Fruit fly (Drosophila melanogaster) whole organism, adult: ENCODE results near the gene CG31111.
A peak's percentile ranks its signal among the peaks of the same experiment; 100 is the strongest.

Experiments used
- CG11617 ChIP-seq: fragments of 200-800 bp; sonication (Bioruptor generic); optimal IDR thresholded peaks from 2 replicates; lab custom pipeline; 2017; ENCODE audit warnings: mild to moderate bottlenecking, missing biosample characterization, missing genetic modification reagents, missing genetic modification characterization
- CG12768 ChIP-seq: fragments of 200-800 bp; sonication (Bioruptor generic); optimal IDR thresholded peaks from 2 replicates; lab custom pipeline; 2017; ENCODE audit warnings: missing biosample characterization, missing genetic modification characterization, mild to moderate bottlenecking, moderate library complexity, missing genetic modification reagents
- CG14711 ChIP-seq: fragments of 200-800 bp; sonication (Bioruptor generic); optimal IDR thresholded peaks from 2 replicates; lab custom pipeline; 2018; ENCODE audit warnings: missing biosample characterization, mild to moderate bottlenecking, missing genetic modification characterization, moderate library complexity
- CG1620 ChIP-seq: fragments of 200-800 bp; sonication (Bioruptor generic); optimal IDR thresholded peaks from 2 replicates; lab custom pipeline; 2016; ENCODE audit warnings: missing biosample characterization, missing genetic modification characterization
- CG33017 ChIP-seq: fragments of 200-800 bp; sonication (Bioruptor generic); optimal IDR thresholded peaks from 2 replicates; lab custom pipeline; 2018; ENCODE audit warnings: missing biosample characterization, mild to moderate bottlenecking, missing genetic modification characterization, moderate library complexity
- CG5204 ChIP-seq: fragments of 200-800 bp; sonication (Bioruptor generic); optimal IDR thresholded peaks from 2 replicates; lab custom pipeline; 2016; ENCODE audit warnings: missing biosample characterization, missing genetic modification characterization
- CG7045 ChIP-seq: fragments of 200-800 bp; sonication (Bioruptor generic); optimal IDR thresholded peaks from 2 replicates; lab custom pipeline; 2017; ENCODE audit warnings: missing biosample characterization, mild to moderate bottlenecking, missing genetic modification characterization
- CG7101 ChIP-seq: fragments of 200-800 bp; sonication (Bioruptor generic); optimal IDR thresholded peaks from 2 replicates; lab custom pipeline; 2018; ENCODE audit warnings: missing biosample characterization, mild to moderate bottlenecking, missing genetic modification characterization, moderate library complexity
- Clk ChIP-seq: fragments of 200-800 bp; sonication (Bioruptor generic); optimal IDR thresholded peaks from 2 replicates; lab custom pipeline; 2017; ENCODE audit warnings: missing biosample characterization, missing genetic modification characterization
- Crg-1 ChIP-seq: fragments of 200-800 bp; sonication (Bioruptor generic); optimal IDR thresholded peaks from 2 replicates; lab custom pipeline; 2016; ENCODE audit warnings: missing biosample characterization, missing genetic modification characterization
- Hr96 ChIP-seq: fragments of 200-800 bp; sonication (Bioruptor generic); optimal IDR thresholded peaks from 2 replicates; lab custom pipeline; 2016; ENCODE audit warnings: missing biosample characterization, missing genetic modification characterization
- Mnt ChIP-seq: fragments of 200-800 bp; sonication (Bioruptor generic); optimal IDR thresholded peaks from 2 replicates; lab custom pipeline; 2016; ENCODE audit warnings: missing biosample characterization, mild to moderate bottlenecking, missing genetic modification characterization
- bab1 ChIP-seq: fragments of 200-800 bp; sonication (Bioruptor generic); optimal IDR thresholded peaks from 3 replicates; lab custom pipeline; 2019; ENCODE audit warnings: missing biosample characterization, mild to moderate bottlenecking, missing genetic modification characterization, moderate library complexity
- cic ChIP-seq: fragments of 200-800 bp; sonication (Bioruptor generic); optimal IDR thresholded peaks from 2 replicates; lab custom pipeline; 2017; ENCODE audit warnings: missing biosample characterization, mild to moderate bottlenecking, missing genetic modification characterization, moderate library complexity
- cnc ChIP-seq, 2 experiments: fragments of >200 bp; optimal IDR thresholded peaks; 2 replicates each; lab custom pipeline; 2017
- kay ChIP-seq: fragments of 200-800 bp; sonication (Bioruptor generic); peaks from one replicate; lab custom pipeline; 2016; ENCODE audit warnings: missing biosample characterization, missing genetic modification characterization, borderline replicate concordance
- ovo ChIP-seq: fragments of 200-800 bp; sonication (Bioruptor generic); optimal IDR thresholded peaks from 2 replicates; lab custom pipeline; 2016; ENCODE audit warnings: missing biosample characterization, missing genetic modification characterization
- pad ChIP-seq: fragments of 200-800 bp; sonication (Bioruptor generic); optimal IDR thresholded peaks from 3 replicates; lab custom pipeline; 2017; ENCODE audit warnings: missing biosample characterization, missing genetic modification characterization, mild to moderate bottlenecking, moderate library complexity, missing genetic modification reagents
- tj ChIP-seq: fragments of 200-800 bp; sonication (Bioruptor generic); optimal IDR thresholded peaks from 3 replicates; lab custom pipeline; 2017; ENCODE audit warnings: missing biosample characterization, mild to moderate bottlenecking, missing genetic modification characterization, moderate library complexity
- toe ChIP-seq: fragments of 200-800 bp; sonication (Bioruptor generic); optimal IDR thresholded peaks from 2 replicates; lab custom pipeline; 2016; ENCODE audit warnings: missing biosample characterization, missing genetic modification characterization

Gene CG31111

DNA sequence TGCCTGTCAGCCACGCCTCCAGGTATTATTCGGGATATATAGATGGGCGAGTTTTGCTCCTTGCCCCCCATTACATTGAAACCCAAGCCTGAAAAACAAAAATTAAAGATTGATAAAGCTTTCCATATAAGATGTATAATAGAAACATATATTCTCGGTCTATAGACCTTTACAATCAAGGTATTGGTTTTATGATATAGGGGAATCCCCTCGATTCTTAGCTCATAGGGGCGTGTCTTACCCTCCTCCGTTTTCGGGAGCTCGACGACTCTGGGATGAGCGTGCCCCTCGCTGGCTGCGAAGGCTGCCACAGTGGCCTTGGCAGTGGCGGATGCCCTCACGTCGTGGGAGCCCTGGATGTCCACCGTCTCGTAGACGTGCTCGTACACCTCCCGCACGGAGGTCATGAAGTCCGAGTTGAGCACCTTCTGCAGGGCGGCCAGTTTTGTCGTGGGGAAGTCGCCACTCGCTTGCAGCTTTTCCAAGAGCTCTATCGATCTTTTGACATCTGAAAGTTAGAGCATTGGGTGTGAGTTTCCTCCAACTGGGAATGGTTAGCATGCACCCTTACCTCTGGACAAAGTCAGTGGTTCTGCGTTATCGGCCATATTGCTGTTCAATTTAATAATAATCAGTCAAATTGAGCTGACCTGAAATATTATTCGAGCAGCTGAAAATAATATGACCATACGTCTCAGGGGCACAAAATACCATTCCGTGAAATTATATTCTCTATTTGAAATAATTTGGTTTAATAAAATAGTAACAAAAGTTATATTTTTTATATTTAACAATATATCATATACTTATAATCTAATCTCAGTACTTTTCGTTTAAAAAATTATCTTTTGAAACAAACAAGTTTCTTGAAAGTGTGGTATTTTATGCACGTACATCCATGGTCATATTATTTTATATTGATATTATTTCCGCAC lies 9.2 kb upstream of the CG31111 start, which contains the start of the genes veli and PQBP1:
Gene veli (minus strand): TSS at position 685 of the 935 bp plus-strand sequence.
Gene PQBP1 (plus strand): TSS at position 885 of the 935 bp plus-strand sequence.
- TF ChIP-seq CG14711 (tag; lab: Kevin White, UChicago) = peak; percentile 18
- TF ChIP-seq CG5204 (GFP tag; lab: Kevin White, UChicago) = no peak

DNA sequence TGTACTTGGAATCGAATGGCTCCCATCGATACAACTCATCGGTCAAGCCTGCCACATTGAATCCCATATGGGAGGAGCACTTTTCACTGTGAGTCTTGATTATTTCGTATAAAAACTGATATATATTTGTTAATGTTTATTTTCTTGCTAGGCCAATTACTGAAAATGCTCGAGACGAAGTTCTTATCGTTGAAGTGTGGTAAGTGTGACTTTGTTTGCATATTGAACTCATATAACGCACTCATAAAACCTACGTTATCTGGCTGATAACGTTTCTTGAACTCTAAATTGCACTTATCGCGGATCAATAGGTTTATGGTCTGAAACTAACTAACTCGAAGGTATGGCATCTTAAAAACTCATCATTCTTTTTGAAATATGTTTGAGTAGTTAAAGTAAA lies 4.5 kb upstream of the CG31111 start:
- TF ChIP-seq CG5204 (GFP tag; lab: Kevin White, UChicago) (no peak), CG14711 (tag; lab: Kevin White, UChicago) (no peak), Hr96 (no peak), CG33017 (tag; lab: Kevin White, UChicago) (no peak), ovo (no peak), CG7101 (tag; lab: Kevin White, UChicago) (no peak), CG7045 (GFP tag; lab: Kevin White, UChicago) (no peak), kay (GFP tag; lab: Kevin White, UChicago) (peak; percentile 7)

DNA sequence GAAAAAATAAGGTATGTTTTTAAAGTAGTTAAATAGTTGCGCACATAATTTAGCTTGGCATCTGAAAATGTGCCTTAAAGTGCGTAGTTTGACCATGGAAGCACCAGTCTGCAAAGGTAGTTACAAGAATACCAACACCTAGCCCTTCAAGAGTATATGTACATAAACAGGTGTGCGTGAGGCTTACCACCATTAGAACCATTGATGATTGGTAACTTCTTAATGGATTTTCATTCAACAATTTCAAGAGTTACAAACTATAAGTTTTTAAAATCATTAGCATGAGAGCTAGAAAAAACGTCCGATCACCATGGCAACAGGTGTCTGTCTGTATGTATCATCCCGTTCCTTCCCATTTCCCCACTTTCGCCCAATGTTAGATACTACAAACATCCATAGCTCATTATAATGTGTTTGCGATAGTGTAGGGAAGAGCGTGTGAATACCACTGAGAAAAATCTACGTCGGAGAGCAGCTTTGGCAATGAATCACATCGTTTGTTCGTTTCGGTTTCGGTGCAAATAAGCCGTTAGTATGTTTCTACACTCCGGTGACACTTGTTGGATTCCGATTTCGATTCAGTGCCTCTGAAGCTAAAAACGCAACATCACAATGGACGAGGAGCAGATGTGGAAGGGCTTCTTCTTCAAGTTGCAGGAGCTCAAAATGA lies 646 bp upstream of the CG31111 start:
- TF ChIP-seq tj (GFP tag; lab: Kevin White, UChicago) (no peak), CG11617 (GFP tag; lab: Kevin White, UChicago) (no peak), ovo (peak; percentile 86), Mnt (GFP tag; lab: Kevin White, UChicago) (no peak), cic (GFP tag; lab: Kevin White, UChicago) (peak; percentile 56), pad (peak; percentile 93), CG5204 (GFP tag; lab: Kevin White, UChicago) (no peak), CG33017 (tag; lab: Kevin White, UChicago) (no peak), CG1620 (no peak), kay (GFP tag; lab: Kevin White, UChicago) (peak; percentile 86), CG7045 (GFP tag; lab: Kevin White, UChicago) (no peak), Crg-1 (GFP tag; lab: Kevin White, UChicago) (no peak), cnc (optimal IDR thresholded peaks at IDR 0.05; lab: Kevin White, UChicago) (no peak), CG12768 (GFP tag; lab: Kevin White, UChicago) (peak; percentile 8), CG7101 (tag; lab: Kevin White, UChicago) (no peak), CG14711 (tag; lab: Kevin White, UChicago) (no peak)

DNA sequence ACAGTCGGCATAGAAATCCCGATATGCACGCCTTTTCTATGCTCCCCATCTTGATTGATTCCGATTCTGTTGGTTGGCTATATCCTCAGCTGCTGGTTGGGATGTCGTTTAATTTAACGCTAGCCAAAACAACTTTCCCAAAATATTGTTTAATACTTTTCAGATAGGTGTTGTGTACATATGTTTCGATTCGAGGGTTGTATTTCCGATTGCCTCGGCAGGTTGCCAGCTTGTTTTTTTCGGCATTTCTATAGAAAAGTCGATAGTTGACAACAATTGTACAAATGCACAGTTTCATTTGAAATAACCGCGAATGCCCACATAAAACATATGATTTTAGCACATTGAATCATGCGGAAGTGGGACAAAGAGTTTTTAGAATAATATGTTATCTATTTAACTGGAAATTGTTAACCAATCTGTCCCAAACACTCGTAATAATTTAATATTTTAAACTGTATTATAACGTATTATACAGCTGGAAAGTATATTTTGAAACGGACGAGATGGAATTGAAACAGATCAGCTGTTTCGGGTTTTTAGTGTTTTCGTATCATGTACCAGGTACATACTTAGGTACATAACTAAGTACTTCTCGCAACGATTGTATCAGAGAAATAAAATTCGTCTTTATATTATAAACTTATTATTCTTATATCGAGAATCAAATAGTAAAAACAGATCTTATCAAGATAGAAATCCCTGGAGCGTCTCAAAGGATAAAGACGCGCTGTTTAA lies 1.4 kb downstream of the CG31111 start, which contains the start of gene CG31109:
Gene CG31109 (minus strand): TSS at position 203 of the 738 bp plus-strand sequence.
- TF ChIP-seq CG7045 (GFP tag; lab: Kevin White, UChicago) (no peak), toe (peak; percentile 52), CG12768 (GFP tag; lab: Kevin White, UChicago) (no peak), Hr96 (no peak), CG1620 (peak; percentile 1), Crg-1 (GFP tag; lab: Kevin White, UChicago) (peak; percentile 38), cnc (optimal IDR thresholded peaks at IDR 0.05; lab: Kevin White, UChicago) (no peak), CG7101 (tag; lab: Kevin White, UChicago) (peak; percentile 15), Mnt (GFP tag; lab: Kevin White, UChicago) (peak; percentile 42), pad (peak; percentile 32), kay (GFP tag; lab: Kevin White, UChicago) (peak; percentile 88), CG5204 (GFP tag; lab: Kevin White, UChicago) (no peak), Clk (GFP tag; lab: Kevin White, UChicago) (peak; percentile 7), ovo (no peak), tj (GFP tag; lab: Kevin White, UChicago) (peak; percentile 1), bab1 (GFP tag; lab: Kevin White, UChicago) (peak; percentile 64), CG11617 (GFP tag; lab: Kevin White, UChicago) (peak; percentile 23), cic (GFP tag; lab: Kevin White, UChicago) (no peak), CG33017 (tag; lab: Kevin White, UChicago) (no peak), CG14711 (tag; lab: Kevin White, UChicago) (peak; percentile 43)

DNA sequence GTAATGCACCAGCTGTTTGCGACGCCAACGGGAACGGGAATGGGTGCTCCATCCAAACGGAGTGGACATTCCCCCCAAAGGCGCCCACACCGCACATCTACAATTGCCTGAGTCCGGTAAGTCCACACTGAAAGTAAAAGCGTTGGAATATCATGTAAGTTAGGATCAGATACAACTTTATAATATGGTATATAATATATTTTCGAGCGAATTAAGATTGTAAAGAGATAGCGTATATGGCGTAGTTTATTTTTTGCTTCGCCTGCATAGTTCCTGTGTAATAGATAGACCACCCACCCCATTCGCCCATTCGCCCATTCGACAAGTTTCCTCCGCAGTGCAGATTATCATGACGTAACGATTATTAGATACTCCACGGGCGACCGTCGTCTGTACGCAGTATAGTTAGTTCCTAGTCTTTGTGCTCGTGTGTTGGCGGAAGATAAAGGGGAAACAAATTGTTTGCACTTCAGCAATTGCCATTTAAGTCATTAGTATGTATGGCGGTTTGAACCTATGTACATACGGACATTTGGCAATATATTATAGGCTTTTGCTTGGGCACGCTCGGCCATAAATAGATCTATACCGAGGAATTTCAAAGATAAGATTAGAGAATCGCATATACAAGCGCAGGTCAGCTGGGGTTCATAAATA lies 4.4 kb downstream of the CG31111 start:
- TF ChIP-seq Mnt (GFP tag; lab: Kevin White, UChicago) (peak; percentile 43), kay (GFP tag; lab: Kevin White, UChicago) (peak; percentile 92), CG14711 (tag; lab: Kevin White, UChicago) (no peak), cic (GFP tag; lab: Kevin White, UChicago) (peak; percentile 78), CG11617 (GFP tag; lab: Kevin White, UChicago) (no peak), CG5204 (GFP tag; lab: Kevin White, UChicago) (no peak), CG33017 (tag; lab: Kevin White, UChicago) (no peak), CG12768 (GFP tag; lab: Kevin White, UChicago) (no peak), toe (no peak), Hr96 (no peak), Crg-1 (GFP tag; lab: Kevin White, UChicago) (no peak), tj (GFP tag; lab: Kevin White, UChicago) (peak; percentile 9)
